Worm (Caenorhabditis elegans): Measurements from ENCODE around the gene grd-7.
A peak's percentile ranks its signal among the peaks of the same experiment; 100 is the strongest.

grd-7 gene

ce11 chrX:7242878-7243277 lies 26.4 kb downstream of the grd-7 start, which contains the start of gene F46H5.7 (continued):
- TF ChIP-seq unc-130 (GFP tag; optimal IDR thresholded peaks at IDR 0.05): no peak
- no peak for TF ChIP-seq lin-15B (tag; optimal IDR thresholded peaks at IDR 0.05)
- TF ChIP-seq vab-7 (GFP tag; IDR thresholded peaks at IDR 0.05): no peak
- TF ChIP-seq pha-4 (GFP tag; IDR thresholded peaks at IDR 0.05): no peak
- no peak for TF ChIP-seq pha-4 (tag; optimal IDR thresholded peaks at IDR 0.05)
- TF ChIP-seq daf-19 (GFP tag; conservative IDR thresholded peaks at IDR 0.05): no peak
- TF ChIP-seq hlh-11 (tag; optimal IDR thresholded peaks at IDR 0.05): peak; percentile 50
- TF ChIP-seq dmd-8 (GFP tag; IDR thresholded peaks at IDR 0.05): no peak
- TF ChIP-seq lim-7 (GFP tag; IDR thresholded peaks at IDR 0.05): 0 out of 2 replicates have a peak, but pooled peaks have one; percentile 25
- no peak for TF ChIP-seq spr-1 (tag; optimal IDR thresholded peaks at IDR 0.05)
- TF ChIP-seq ceh-28 (tag; optimal IDR thresholded peaks at IDR 0.05): no peak
- TF ChIP-seq zip-2 (tag; optimal IDR thresholded peaks at IDR 0.05): no peak
- no peak for TF ChIP-seq T20F7.1 (GFP tag; optimal IDR thresholded peaks at IDR 0.05)
- peak; percentile 33; the same call in 1 of the 2 replicates for TF ChIP-seq mdt-29 (GFP tag; IDR thresholded peaks at IDR 0.05)
- peak; percentile 31 for TF ChIP-seq nhr-25 (tag; optimal IDR thresholded peaks at IDR 0.05; ENCODE audit: borderline replicate concordance, insufficient read depth)
- no peak for TF ChIP-seq nhr-11 (tag; optimal IDR thresholded peaks at IDR 0.05)
- TF ChIP-seq duxl-1 (tag; optimal IDR thresholded peaks at IDR 0.05; ENCODE audit: poor library complexity): no peak
- peak; percentile 77 for TF ChIP-seq set-16 (GFP tag; IDR thresholded peaks at IDR 0.05)
- no peak for TF ChIP-seq F26F4.8 (GFP tag; conservative IDR thresholded peaks at IDR 0.05)

- peak; percentile 12 for TF ChIP-seq dve-1 (tag; optimal IDR thresholded peaks at IDR 0.05; ENCODE audit: insufficient read depth)
- TF ChIP-seq hlh-30 (tag; optimal IDR thresholded peaks at IDR 0.05; ENCODE audit: insufficient read depth): peak; percentile 29
- peak; percentile 17 for TF ChIP-seq nhr-28 (tag; optimal IDR thresholded peaks at IDR 0.05)
- peak; percentile 12 for TF ChIP-seq T20F7.1 (GFP tag; optimal IDR thresholded peaks at IDR 0.05)
- TF ChIP-seq mdl-1 (tag; optimal IDR thresholded peaks at IDR 0.05): peak in 1 of 2 experiments; percentile 0
- TF ChIP-seq aha-1 (tag): peak; percentile 71
- TF ChIP-seq duxl-1 (tag; optimal IDR thresholded peaks at IDR 0.05; ENCODE audit: poor library complexity): no peak
- TF ChIP-seq daf-16 (GFP tag; optimal IDR thresholded peaks at IDR 0.05): no peak
- TF ChIP-seq daf-16 (tag; optimal IDR thresholded peaks at IDR 0.05): peak; percentile 69
- TF ChIP-seq mes-2 (tag; optimal IDR thresholded peaks at IDR 0.05; ENCODE audit: poor library complexity, severe bottlenecking): no peak
These were observed 27.2 kb downstream of the grd-7 start for ce11 chrX:7242119-7242518.

- TF ChIP-seq pha-4 (GFP tag; IDR thresholded peaks at IDR 0.05) (no peak), pha-4 (tag; optimal IDR thresholded peaks at IDR 0.05) (no peak), lir-3 (tag; optimal IDR thresholded peaks at IDR 0.05) (no peak), sdz-12 (GFP tag; optimal IDR thresholded peaks at IDR 0.05) (no peak), mep-1 (tag; optimal IDR thresholded peaks at IDR 0.05) (no peak), unc-62 (GFP tag; optimal IDR thresholded peaks at IDR 0.05 in 1 of 2) (peak in 1 of 2 experiments; percentile 21), unc-62 (tag; optimal IDR thresholded peaks at IDR 0.05) (no peak), dmd-6 (GFP tag; IDR thresholded peaks at IDR 0.05) (no peak)
These were observed 30.7 kb downstream of the grd-7 start, which contains the start of gene F46H5.3 for ce11 chrX:7238562-7238961. Gene F46H5.3 (minus strand): TSS chrX:7238662.

ce11 chrX:7236717-7237116 lies 32.6 kb downstream of the grd-7 start:
- TF ChIP-seq hlh-30 (tag; optimal IDR thresholded peaks at IDR 0.05; ENCODE audit: insufficient read depth) (peak; percentile 26), nhr-48 (tag; optimal IDR thresholded peaks at IDR 0.05) (no peak), ceh-28 (tag; optimal IDR thresholded peaks at IDR 0.05) (no peak), F37D6.2 (tag; optimal IDR thresholded peaks at IDR 0.05) (no peak), unc-62 (GFP tag; optimal IDR thresholded peaks at IDR 0.05 in 1 of 2) (peak in 1 of 2 experiments; percentile 96), unc-62 (tag; optimal IDR thresholded peaks at IDR 0.05) (no peak), nhr-11 (tag; optimal IDR thresholded peaks at IDR 0.05) (peak; percentile 63), dpl-1 (GFP tag; optimal IDR thresholded peaks at IDR 0.05) (no peak), daf-16 (GFP tag; optimal IDR thresholded peaks at IDR 0.05) (peak in 1 of 2 experiments; percentile 90), daf-16 (tag; optimal IDR thresholded peaks at IDR 0.05) (no peak), lin-13 (GFP tag; optimal IDR thresholded peaks at IDR 0.05) (no peak), sdz-12 (GFP tag; optimal IDR thresholded peaks at IDR 0.05) (no peak), hlh-11 (tag; optimal IDR thresholded peaks at IDR 0.05) (peak; percentile 70)

Measured in whole organism, L4 larva.